Fruit fly (Drosophila melanogaster) S2 (cell line): Measurements from ENCODE around the gene Syx7.

Experiments used
- CG8478 ChIP-seq: fragments of >200 bp; optimal IDR thresholded peaks from 2 replicates; lab custom pipeline; 2018
- CTCF ChIP-seq, 2 experiments: fragments of >200 bp; optimal IDR thresholded peaks; 2 replicates each; lab custom pipeline; 2018

dm6 chr3L:21477866-21478265, 32.2 kb downstream of the Syx7 start:
- TF ChIP-seq CG8478 (lab: Kevin White, UChicago), result no peak
- no peak for TF ChIP-seq CTCF (optimal IDR thresholded peaks at IDR 0.05; lab: Kevin White, UChicago)
